Worm (Caenorhabditis elegans) whole organism, L1 larva: ENCODE measurements around the gene inf-1.

ENCODE experiments used
- aha-1 ChIP-seq: fragments of 150-350 bp; optimal IDR thresholded peaks from 2 replicates; lab custom pipeline; 2014; ENCODE audit warnings: missing biosample characterization, missing genetic modification characterization
- blmp-1 ChIP-seq: fragments of 150-350 bp; optimal IDR thresholded peaks from 2 replicates; lab custom pipeline; 2014; ENCODE audit warnings: missing biosample characterization, missing genetic modification characterization
- dpl-1 ChIP-seq, 3 experiments: fragments of 150-350 bp in 2 of 3; sonication (generic microtip) in 1 of 3; optimal IDR thresholded peaks; 2 replicates each; lab custom pipeline; 2014 to 2017; ENCODE audit warnings: missing biosample characterization in 3 of 3, missing genetic modification characterization in 3 of 3, missing genetic modification reagents in 3 of 3
- jun-1 ChIP-seq: fragments of 150-350 bp; optimal IDR thresholded peaks from 2 replicates; lab custom pipeline; 2014; ENCODE audit warnings: missing biosample characterization, missing genetic modification reagents, missing genetic modification characterization
- nhr-12 ChIP-seq: sonication (generic microtip); optimal IDR thresholded peaks from 2 replicates; lab custom pipeline; 2017; ENCODE audit warnings: missing biosample characterization, missing genetic modification characterization
- rnt-1 ChIP-seq: sonication (generic microtip); optimal IDR thresholded peaks from 2 replicates; lab custom pipeline; 2016; ENCODE audit warnings: mild to moderate bottlenecking, missing genetic modification characterization, moderate library complexity, missing compliant biosample characterization
- unc-62 ChIP-seq: fragments of 150-350 bp; optimal IDR thresholded peaks from 2 replicates; lab custom pipeline; 2014; ENCODE audit warnings: missing biosample characterization, missing genetic modification reagents, missing genetic modification characterization

- peak; percentile 92 for TF ChIP-seq blmp-1
- no peak for TF ChIP-seq nhr-12 (tag; lab: Kevin White, UChicago)
- peak; percentile 96 for TF ChIP-seq rnt-1 (tag; lab: Kevin White, UChicago)
- peak; percentile 95 for TF ChIP-seq jun-1 (tag; lab: Kevin White, UChicago)
- peak; percentile 82 for TF ChIP-seq aha-1 (tag; lab: Kevin White, UChicago)
- TF ChIP-seq unc-62 (GFP tag; lab: Kevin White, UChicago) = peak; percentile 53
- TF ChIP-seq dpl-1 (GFP tag; optimal IDR thresholded peaks at IDR 0.05; lab: Kevin White, UChicago) = peak; percentile 96 to 98 (median 97)
These were observed 41.8 kb downstream of the inf-1 start, which contains the start of the genes eef-1A.1 and rfc-4 for ce11 chrIII:6971662-6972284.
